Worm (Caenorhabditis elegans) whole organism, midembryonic: Measurements from ENCODE around the gene npp-5.

Experiments used
- T22C8.4 ChIP-seq: fragments of 200-800 bp; sonication (Bioruptor generic); IDR thresholded peaks from 2 replicates; pipeline ENCODE4 v1.3.6; 2022; ENCODE audit warnings: missing genetic modification characterization, missing compliant biosample characterization
- cog-1 ChIP-seq: sonication (generic microtip); optimal IDR thresholded peaks from 2 replicates; lab custom pipeline; 2016; ENCODE audit warnings: missing genetic modification characterization, missing compliant biosample characterization
- flt-1 ChIP-seq: fragments of 200-800 bp; sonication (Bioruptor generic); IDR thresholded peaks from 2 replicates; pipeline ENCODE4 v1.3.6; 2022; ENCODE audit warnings: missing genetic modification characterization, missing compliant biosample characterization
- klf-2 ChIP-seq: fragments of 200-800 bp; sonication (Bioruptor generic); conservative IDR thresholded peaks from 2 replicates; pipeline ENCODE4 v1.3.6; 2022; ENCODE audit warnings: missing genetic modification reagents, missing genetic modification characterization, missing compliant biosample characterization
- ref-1 ChIP-seq: fragments of 200-800 bp; sonication (Bioruptor generic); conservative IDR thresholded peaks from 2 replicates; pipeline ENCODE4 v1.3.6; 2022; ENCODE audit warnings: missing genetic modification reagents, missing genetic modification characterization, missing compliant biosample characterization
- tab-1 ChIP-seq: fragments of 200-800 bp; sonication (Bioruptor generic); IDR thresholded peaks from 2 replicates; pipeline ENCODE4 v1.3.6; 2022; ENCODE audit warnings: missing genetic modification characterization, missing compliant biosample characterization
- ztf-23 ChIP-seq: fragments of 200-800 bp; sonication (Bioruptor generic); IDR thresholded peaks from 2 replicates; pipeline ENCODE4 v1.3.6; 2022; ENCODE audit warnings: missing genetic modification reagents, missing genetic modification characterization, missing compliant biosample characterization

DNA sequence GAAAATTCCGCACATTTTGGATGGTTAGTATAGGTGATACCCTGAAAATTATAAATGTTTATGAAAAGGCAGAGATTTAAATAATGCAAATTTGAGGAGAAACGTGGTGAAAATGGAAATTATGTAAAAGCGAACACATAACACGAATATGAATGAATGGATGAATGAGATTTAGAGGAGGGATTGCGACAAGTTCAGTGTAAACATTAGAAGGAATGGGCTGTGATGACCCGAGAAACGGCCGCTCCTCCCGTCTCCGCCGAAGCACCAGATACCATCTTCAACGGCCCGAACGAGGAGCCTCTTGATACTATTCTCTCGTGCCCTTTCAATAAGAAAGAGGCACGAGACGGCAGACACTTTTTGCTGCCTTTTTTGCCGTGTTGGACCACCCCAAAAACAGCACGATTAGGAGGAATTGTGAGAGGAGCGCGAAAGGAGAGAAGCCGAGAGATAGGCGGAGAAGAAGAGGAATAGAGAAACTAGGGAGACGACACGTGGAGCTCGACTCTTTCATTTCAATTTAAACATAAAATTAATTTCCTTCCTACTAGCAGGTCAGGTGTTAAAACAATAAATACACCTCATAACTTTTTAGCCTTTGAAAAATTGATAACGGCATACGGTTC lies 4.1 kb downstream of the npp-5 start, which contains the start of gene gfat-1:
- no peak for TF ChIP-seq flt-1
- TF ChIP-seq T22C8.4 (GFP tag; lab: Robert Waterston, UW): no peak
- TF ChIP-seq tab-1: no peak
- no peak for TF ChIP-seq ref-1 (GFP tag; lab: Robert Waterston, UW)
- TF ChIP-seq cog-1 (tag; lab: Kevin White, UChicago): no peak
- no peak for TF ChIP-seq klf-2
- TF ChIP-seq ztf-23: no peak
